Worm (Caenorhabditis elegans) whole organism, L1 larva: ENCODE data around the gene ZK617.26.
A peak's percentile ranks its signal among the peaks of the same experiment; 100 is the strongest.

Source experiments
- C04F5.9 ChIP-seq: sonication (generic microtip); optimal IDR thresholded peaks from 2 replicates; lab custom pipeline; 2016; ENCODE audit warnings: missing genetic modification characterization, missing compliant biosample characterization
- C16A3.4 ChIP-seq: fragments of 150-350 bp; optimal IDR thresholded peaks from 2 replicates; lab custom pipeline; 2014; ENCODE audit warnings: missing biosample characterization, missing genetic modification characterization
- C34B4.2 ChIP-seq: sonication (generic microtip); optimal IDR thresholded peaks from 2 replicates; lab custom pipeline; 2017; ENCODE audit warnings: mild to moderate bottlenecking, missing genetic modification characterization, missing compliant biosample characterization
- F16B12.6 ChIP-seq: fragments of 150-350 bp; optimal IDR thresholded peaks from 2 replicates; lab custom pipeline; 2014; ENCODE audit warnings: missing biosample characterization, missing genetic modification characterization
- Y116A8C.19 ChIP-seq: sonication (generic microtip); optimal IDR thresholded peaks from 2 replicates; lab custom pipeline; 2016; ENCODE audit warnings: missing compliant biosample characterization, missing genetic modification characterization, borderline replicate concordance
- alr-1 ChIP-seq: fragments of 200-800 bp; sonication (Bioruptor generic); optimal IDR thresholded peaks from 2 replicates; lab custom pipeline; 2018; ENCODE audit warnings: borderline replicate concordance, mild to moderate bottlenecking, missing genetic modification characterization, missing compliant biosample characterization
- aly-2 ChIP-seq: fragments of 150-350 bp; optimal IDR thresholded peaks from 2 replicates; lab custom pipeline; 2014; ENCODE audit warnings: missing biosample characterization, missing genetic modification characterization
- ama-1 ChIP-seq: fragments of 150-350 bp; optimal IDR thresholded peaks from 2 replicates; lab custom pipeline; 2014
- ceh-82 ChIP-seq, 3 experiments: fragments of 150-350 bp in 1 of 3; sonication (generic microtip) in 2 of 3; optimal IDR thresholded peaks; 2 replicates each; lab custom pipeline; 2014 to 2017; ENCODE audit warnings: missing biosample characterization in 3 of 3, missing genetic modification characterization in 3 of 3
- ceh-88 ChIP-seq: fragments of 200-800 bp; sonication (Bioruptor generic); IDR thresholded peaks from 2 replicates; pipeline ENCODE4 v1.3.6; 2022; ENCODE audit warnings: missing genetic modification characterization, missing compliant biosample characterization
- dpl-1 ChIP-seq, 3 experiments: fragments of 150-350 bp in 2 of 3; sonication (generic microtip) in 1 of 3; optimal IDR thresholded peaks; 2 replicates each; lab custom pipeline; 2014 to 2017; ENCODE audit warnings: missing biosample characterization in 3 of 3, missing genetic modification characterization in 3 of 3, missing genetic modification reagents in 3 of 3
- dsc-1 ChIP-seq: sonication (generic microtip); optimal IDR thresholded peaks from 2 replicates; lab custom pipeline; 2016; ENCODE audit warnings: mild to moderate bottlenecking, missing genetic modification characterization, missing compliant biosample characterization
- egl-13 ChIP-seq: sonication (generic microtip); optimal IDR thresholded peaks from 2 replicates; lab custom pipeline; 2016; ENCODE audit warnings: missing genotype, missing genetic modification reagents, missing genetic modification characterization, missing compliant biosample characterization
- egl-27 ChIP-seq, 2 experiments: fragments of 150-350 bp in 1 of 2; sonication (generic microtip); optimal IDR thresholded peaks; 3 replicates each; lab custom pipeline; 2017 to 2018; ENCODE audit warnings: missing biosample characterization in 2 of 2, missing genetic modification characterization in 2 of 2, missing genetic modification reagents in 2 of 2
- elt-3 ChIP-seq, 6 experiments: fragments of 150-350 bp in 1 of 6; sonication (generic microtip); optimal IDR thresholded peaks; 2 replicates each; lab custom pipeline; 2017 to 2018; ENCODE audit warnings: missing biosample characterization in 6 of 6, missing genetic modification characterization in 6 of 6, inconsistent platforms in 1 of 6
- ets-5 ChIP-seq: fragments of 200-800 bp; sonication (Bioruptor generic); IDR thresholded peaks from 2 replicates; pipeline ENCODE4 v1.3.6; 2022; ENCODE audit warnings: missing genetic modification characterization, missing compliant biosample characterization
- fkh-10 ChIP-seq: sonication (generic microtip); optimal IDR thresholded peaks from 2 replicates; lab custom pipeline; 2017; ENCODE audit warnings: missing biosample characterization, missing genetic modification reagents, missing genetic modification characterization
- fos-1 ChIP-seq: fragments of 150-350 bp; optimal IDR thresholded peaks from 2 replicates; lab custom pipeline; 2014; ENCODE audit warnings: missing biosample characterization, missing genetic modification characterization
- hlh-17 ChIP-seq: fragments of 200-800 bp; sonication (Bioruptor generic); optimal IDR thresholded peaks from 2 replicates; lab custom pipeline; 2018; ENCODE audit warnings: missing genetic modification characterization, mild to moderate bottlenecking, missing compliant biosample characterization, moderate library complexity, borderline replicate concordance
- hpl-2 ChIP-seq: fragments of 150-350 bp; optimal IDR thresholded peaks from 2 replicates; lab custom pipeline; 2014; ENCODE audit warnings: missing biosample characterization, missing genetic modification reagents, missing genetic modification characterization
- jun-1 ChIP-seq: fragments of 150-350 bp; optimal IDR thresholded peaks from 2 replicates; lab custom pipeline; 2014; ENCODE audit warnings: missing biosample characterization, missing genetic modification reagents, missing genetic modification characterization
- lin-13 ChIP-seq: fragments of 150-350 bp; optimal IDR thresholded peaks from 2 replicates; lab custom pipeline; 2014; ENCODE audit warnings: missing biosample characterization, missing genetic modification reagents, missing genetic modification characterization
- lin-14 ChIP-seq: fragments of 200-800 bp; sonication (Bioruptor generic); optimal IDR thresholded peaks from 2 replicates; lab custom pipeline; 2018; ENCODE audit warnings: mild to moderate bottlenecking, missing genetic modification characterization, moderate library complexity, missing compliant biosample characterization
- lir-3 ChIP-seq: sonication (generic microtip); optimal IDR thresholded peaks from 2 replicates; lab custom pipeline; 2016; ENCODE audit warnings: mild to moderate bottlenecking, missing genetic modification characterization, moderate library complexity, missing compliant biosample characterization; ENCODE audit not compliant: poor library complexity
- lsy-2 ChIP-seq, 2 experiments: fragments of 150-350 bp; optimal IDR thresholded peaks; 2 replicates each; lab custom pipeline; 2014; ENCODE audit warnings: missing biosample characterization in 2 of 2, missing genetic modification characterization in 2 of 2
- mab-9 ChIP-seq: fragments of 200-800 bp; sonication (Bioruptor generic); IDR thresholded peaks from 2 replicates; pipeline ENCODE4 v1.3.6; 2022; ENCODE audit warnings: missing genetic modification reagents, missing genetic modification characterization, missing compliant biosample characterization
- mdl-1 ChIP-seq, 2 experiments: fragments of 150-350 bp; optimal IDR thresholded peaks; 2 replicates each; lab custom pipeline; 2014 to 2017; ENCODE audit warnings: missing biosample characterization in 2 of 2, missing genetic modification characterization in 2 of 2, inconsistent platforms in 1 of 2
- mef-2 ChIP-seq: fragments of 150-350 bp; optimal IDR thresholded peaks from 2 replicates; lab custom pipeline; 2014; ENCODE audit warnings: missing biosample characterization, missing genetic modification characterization
- nhr-11 ChIP-seq: fragments of 150-350 bp; optimal IDR thresholded peaks from 2 replicates; lab custom pipeline; 2014; ENCODE audit warnings: missing biosample characterization, missing genetic modification characterization
- nhr-12 ChIP-seq: sonication (generic microtip); optimal IDR thresholded peaks from 2 replicates; lab custom pipeline; 2017; ENCODE audit warnings: missing biosample characterization, missing genetic modification characterization
- nhr-20 ChIP-seq: sonication (generic microtip); optimal IDR thresholded peaks from 2 replicates; lab custom pipeline; 2016; ENCODE audit warnings: mild to moderate bottlenecking, missing genetic modification characterization, missing compliant biosample characterization
- nhr-47 ChIP-seq: sonication (generic microtip); optimal IDR thresholded peaks from 2 replicates; lab custom pipeline; 2016; ENCODE audit warnings: mild to moderate bottlenecking, missing genetic modification characterization, moderate library complexity, missing compliant biosample characterization
- nhr-71 ChIP-seq: sonication (generic microtip); optimal IDR thresholded peaks from 2 replicates; lab custom pipeline; 2016; ENCODE audit warnings: mild to moderate bottlenecking, missing genetic modification characterization, moderate library complexity, missing compliant biosample characterization
- nhr-76 ChIP-seq: sonication (generic microtip); optimal IDR thresholded peaks from 2 replicates; lab custom pipeline; 2017; ENCODE audit warnings: missing biosample characterization, missing genetic modification characterization
- nhr-77 ChIP-seq: fragments of 150-350 bp; optimal IDR thresholded peaks from 2 replicates; lab custom pipeline; 2014; ENCODE audit warnings: missing biosample characterization, missing genetic modification characterization
- nhr-84 ChIP-seq: sonication (generic microtip); optimal IDR thresholded peaks from 2 replicates; lab custom pipeline; 2017; ENCODE audit warnings: missing biosample characterization, missing genetic modification characterization
- nhr-90 ChIP-seq: sonication (generic microtip); optimal IDR thresholded peaks from 2 replicates; lab custom pipeline; 2016; ENCODE audit warnings: mild to moderate bottlenecking, missing genetic modification characterization, missing compliant biosample characterization; ENCODE audit not compliant: poor library complexity
- pax-3 ChIP-seq: fragments of 200-800 bp; sonication (Bioruptor generic); optimal IDR thresholded peaks from 2 replicates; lab custom pipeline; 2018; ENCODE audit warnings: mild to moderate bottlenecking, missing genetic modification characterization, moderate library complexity, missing compliant biosample characterization
- pqm-1 ChIP-seq: sonication (generic microtip); optimal IDR thresholded peaks from 3 replicates; lab custom pipeline; 2017; ENCODE audit warnings: missing biosample characterization, missing genetic modification characterization
- rnt-1 ChIP-seq: sonication (generic microtip); optimal IDR thresholded peaks from 2 replicates; lab custom pipeline; 2016; ENCODE audit warnings: mild to moderate bottlenecking, missing genetic modification characterization, moderate library complexity, missing compliant biosample characterization
- skn-1 ChIP-seq: fragments of 150-350 bp; optimal IDR thresholded peaks from 2 replicates; lab custom pipeline; 2014; ENCODE audit warnings: missing biosample characterization, missing genetic modification characterization
- snpc-4 ChIP-seq: fragments of 150-350 bp; optimal IDR thresholded peaks from 2 replicates; lab custom pipeline; 2014; ENCODE audit warnings: missing biosample characterization, missing genetic modification characterization
- snu-23 ChIP-seq: sonication (generic microtip); optimal IDR thresholded peaks from 2 replicates; lab custom pipeline; 2016; ENCODE audit warnings: missing genetic modification characterization, missing compliant biosample characterization
- sox-4 ChIP-seq: sonication (generic microtip); optimal IDR thresholded peaks from 2 replicates; lab custom pipeline; 2016; ENCODE audit warnings: missing genetic modification characterization, missing compliant biosample characterization
- swsn-7 ChIP-seq: sonication (generic microtip); optimal IDR thresholded peaks from 2 replicates; lab custom pipeline; 2016; ENCODE audit warnings: missing genetic modification characterization, missing compliant biosample characterization
- tbx-2 ChIP-seq: sonication (generic microtip); optimal IDR thresholded peaks from 2 replicates; lab custom pipeline; 2016; ENCODE audit warnings: missing genetic modification characterization, missing compliant biosample characterization
- tlp-1 ChIP-seq: fragments of 150-350 bp; optimal IDR thresholded peaks from 2 replicates; lab custom pipeline; 2014; ENCODE audit warnings: missing biosample characterization, missing genetic modification characterization
- unc-130 ChIP-seq: fragments of 150-350 bp; optimal IDR thresholded peaks from 2 replicates; lab custom pipeline; 2017; ENCODE audit warnings: missing biosample characterization, missing genetic modification characterization, inconsistent platforms
- unc-86 ChIP-seq: sonication (generic microtip); optimal IDR thresholded peaks from 2 replicates; lab custom pipeline; 2016; ENCODE audit warnings: missing genetic modification characterization, missing compliant biosample characterization
- unc-98 ChIP-seq: fragments of 200-800 bp; sonication (Bioruptor generic); IDR thresholded peaks from 2 replicates; pipeline ENCODE4 v1.3.6; 2022; ENCODE audit warnings: missing genetic modification characterization, missing compliant biosample characterization
- vab-15 ChIP-seq: sonication (generic microtip); optimal IDR thresholded peaks from 2 replicates; lab custom pipeline; 2017; ENCODE audit warnings: missing genotype, mild to moderate bottlenecking, missing genetic modification characterization, missing compliant biosample characterization
- xbp-1 ChIP-seq: sonication (generic microtip); optimal IDR thresholded peaks from 2 replicates; lab custom pipeline; 2016; ENCODE audit warnings: missing genetic modification characterization, missing compliant biosample characterization
- zag-1 ChIP-seq: fragments of 150-350 bp; optimal IDR thresholded peaks from 2 replicates; lab custom pipeline; 2014; ENCODE audit warnings: missing biosample characterization, missing genetic modification characterization

The ZK617.26 gene

DNA sequence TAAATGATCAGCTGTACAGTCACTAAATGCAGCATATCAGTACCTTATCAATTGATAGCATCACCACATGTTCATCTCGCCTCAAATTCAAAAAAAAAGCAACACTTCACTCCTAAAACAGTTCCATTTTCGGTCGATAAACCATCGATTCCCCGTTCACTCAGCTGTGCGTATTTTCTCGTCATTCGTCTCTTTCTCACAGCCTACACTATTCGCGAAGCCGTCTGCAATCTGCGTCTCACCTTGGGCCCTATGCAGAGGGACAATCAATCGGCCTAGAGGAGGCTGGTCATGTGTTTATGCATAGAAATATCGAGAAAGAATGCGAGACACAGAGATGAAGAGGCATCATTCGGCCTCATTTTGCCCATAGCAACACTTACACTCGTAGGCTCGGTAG lies 21.6 kb upstream of the ZK617.26 start:
- TF ChIP-seq nhr-20 (tag; lab: Kevin White, UChicago): peak; percentile 93
- TF ChIP-seq aly-2 (tag; lab: Kevin White, UChicago): no peak
- TF ChIP-seq vab-15 (tag; lab: Kevin White, UChicago): no peak
- TF ChIP-seq tbx-2: peak; percentile 72
- TF ChIP-seq sox-4: no peak
- no peak for TF ChIP-seq egl-27 (tag; optimal IDR thresholded peaks at IDR 0.05; lab: Kevin White, UChicago)
- peak; percentile 8; the same call in 1 of the 2 replicates for TF ChIP-seq ceh-88
- TF ChIP-seq nhr-47 (tag; lab: Kevin White, UChicago): peak; percentile 85
- peak; percentile 95 for TF ChIP-seq snu-23 (GFP tag; lab: Kevin White, UChicago)
- peak; percentile 60 to 70 (median 63) for TF ChIP-seq dpl-1 (GFP tag; optimal IDR thresholded peaks at IDR 0.05; lab: Kevin White, UChicago)
- peak; percentile 68 for TF ChIP-seq rnt-1
- TF ChIP-seq skn-1 (tag; lab: Kevin White, UChicago): peak; percentile 80
- TF ChIP-seq mab-9 (GFP tag; lab: Robert Waterston, UW): no peak
- TF ChIP-seq nhr-71 (tag; lab: Kevin White, UChicago): peak; percentile 92
- no peak for TF ChIP-seq nhr-12 (tag; lab: Kevin White, UChicago)
- TF ChIP-seq xbp-1 (tag; lab: Kevin White, UChicago): peak; percentile 75
- no peak for TF ChIP-seq ets-5 (GFP tag; lab: Robert Waterston, UW)
- no peak for TF ChIP-seq zag-1 (tag; lab: Kevin White, UChicago)
- no peak for TF ChIP-seq Y116A8C.19
- no peak for TF ChIP-seq unc-98 (GFP tag; lab: Robert Waterston, UW)
- no peak for TF ChIP-seq C04F5.9
- peak; percentile 63 for TF ChIP-seq ama-1 (lab: Kevin White, UChicago)
- peak; percentile 27 for TF ChIP-seq egl-13
- TF ChIP-seq C16A3.4 (tag; lab: Kevin White, UChicago): peak; percentile 83
- TF ChIP-seq fkh-10 (GFP tag; lab: Kevin White, UChicago): no peak
- peak; percentile 68 for TF ChIP-seq lir-3
- peak; percentile 66 for TF ChIP-seq lin-13 (GFP tag; lab: Kevin White, UChicago)
- no peak for TF ChIP-seq nhr-84 (tag; lab: Kevin White, UChicago)
- no peak for TF ChIP-seq mef-2 (tag; lab: Kevin White, UChicago)
- peak; percentile 36 for TF ChIP-seq pax-3 (tag; lab: Kevin White, UChicago)
- TF ChIP-seq unc-86 (tag; lab: Kevin White, UChicago): peak; percentile 65
- peak in 2 of 6 experiments; percentile 71 to 80 for TF ChIP-seq elt-3 (tag; optimal IDR thresholded peaks at IDR 0.05; lab: Kevin White, UChicago)
- TF ChIP-seq dsc-1 (tag; lab: Kevin White, UChicago): peak; percentile 66
- no peak for TF ChIP-seq nhr-76 (tag; lab: Kevin White, UChicago)
- peak; percentile 51 to 82 (median 72) for TF ChIP-seq ceh-82 (tag; optimal IDR thresholded peaks at IDR 0.05; lab: Kevin White, UChicago)
- TF ChIP-seq lsy-2 (tag; optimal IDR thresholded peaks at IDR 0.05; lab: Kevin White, UChicago): peak; percentile 72 to 83
- TF ChIP-seq hlh-17 (GFP tag; lab: Kevin White, UChicago): no peak
- TF ChIP-seq unc-130 (tag; lab: Kevin White, UChicago): no peak
- no peak for TF ChIP-seq alr-1 (tag; lab: Kevin White, UChicago)
- no peak for TF ChIP-seq hpl-2
- peak; percentile 69 for TF ChIP-seq nhr-11 (tag; lab: Kevin White, UChicago)
- TF ChIP-seq pqm-1 (tag; lab: Kevin White, UChicago): no peak
- no peak for TF ChIP-seq snpc-4 (tag; lab: Kevin White, UChicago)
- TF ChIP-seq jun-1 (tag; lab: Kevin White, UChicago): peak; percentile 81
- TF ChIP-seq lin-14 (GFP tag; lab: Kevin White, UChicago): peak; percentile 95
- TF ChIP-seq swsn-7: peak; percentile 87
- peak; percentile 67 for TF ChIP-seq F16B12.6
- TF ChIP-seq nhr-77 (tag; lab: Kevin White, UChicago): peak; percentile 63
- TF ChIP-seq mdl-1 (tag; optimal IDR thresholded peaks at IDR 0.05; lab: Kevin White, UChicago): peak in 1 of 2 experiments; percentile 86
- peak; percentile 72 for TF ChIP-seq nhr-90 (tag; lab: Kevin White, UChicago)
- TF ChIP-seq C34B4.2 (tag; lab: Kevin White, UChicago): no peak
- TF ChIP-seq tlp-1 (tag; lab: Kevin White, UChicago): no peak
- peak; percentile 67 for TF ChIP-seq fos-1 (tag; lab: Kevin White, UChicago)
